Fruit fly (Drosophila melanogaster): ENCODE data around the gene Meltrin.

Meltrin gene

dm6 chr3R:14674762-14675161 lies 22.3 kb downstream of the Meltrin start (continued):
- TF ChIP-seq Bgb (GFP tag; IDR thresholded peaks at IDR 0.05; ENCODE audit: partially characterized antibody) (no peak), CG15073 (GFP tag; optimal IDR thresholded peaks at IDR 0.05) (no peak), al (GFP tag; IDR thresholded peaks at IDR 0.05) (no peak), br (optimal IDR thresholded peaks at IDR 0.05) (no peak), en (GFP tag; optimal IDR thresholded peaks at IDR 0.05) (no peak), kay (GFP tag; optimal IDR thresholded peaks at IDR 0.05) (peak; percentile 38), aop (GFP tag; IDR thresholded peaks at IDR 0.05) (no peak), cg (GFP tag; optimal IDR thresholded peaks at IDR 0.05) (no peak), CG16863 (GFP tag; optimal IDR thresholded peaks at IDR 0.05) (peak; percentile 45), CG10209 (GFP tag; optimal IDR thresholded peaks at IDR 0.05) (peak; percentile 59), amos (GFP tag; IDR thresholded peaks at IDR 0.05; ENCODE audit: partially characterized antibody) (no peak), gce (GFP tag; IDR thresholded peaks at IDR 0.05) (peak; percentile 54; the same call in 2 of the 3 replicates), CG3995 (GFP tag; optimal IDR thresholded peaks at IDR 0.05) (no peak), dati (GFP tag; IDR thresholded peaks at IDR 0.05) (no peak), fu2 (GFP tag; optimal IDR thresholded peaks at IDR 0.05) (no peak), CG3065 (GFP tag; optimal IDR thresholded peaks at IDR 0.05) (peak; percentile 29), CG7372 (GFP tag; IDR thresholded peaks at IDR 0.05) (no peak), zf30C (GFP tag; optimal IDR thresholded peaks at IDR 0.05) (peak; percentile 82), ham (GFP tag; IDR thresholded peaks at IDR 0.05) (no peak), sens-2 (GFP tag; IDR thresholded peaks at IDR 0.05) (peak; percentile 83), Fer2 (tag; optimal IDR thresholded peaks at IDR 0.05) (no peak), fd102C (GFP tag; optimal IDR thresholded peaks at IDR 0.05) (peak; percentile 84), CG34224 (GFP tag; IDR thresholded peaks at IDR 0.05; ENCODE audit: partially characterized antibody) (no peak), dm (GFP tag; optimal IDR thresholded peaks at IDR 0.05) (no peak), Lim3 (GFP tag; IDR thresholded peaks at IDR 0.05) (no peak), ro (GFP tag; IDR thresholded peaks at IDR 0.05) (peak; percentile 63; the same call in 1 of the 2 replicates), CG3281 (GFP tag; optimal IDR thresholded peaks at IDR 0.05) (no peak), CG10979 (tag; optimal IDR thresholded peaks at IDR 0.05) (peak; percentile 88), Sox100B (GFP tag; optimal IDR thresholded peaks at IDR 0.05) (peak; percentile 49), CG6272 (GFP tag; IDR thresholded peaks at IDR 0.05) (no peak), caup (GFP tag; optimal IDR thresholded peaks at IDR 0.05; ENCODE audit: severe bottlenecking) (no peak), Nf-YA (GFP tag; IDR thresholded peaks at IDR 0.05) (0 out of 2 replicates have a peak, but pooled peaks have one; percentile 32), Side (GFP tag; optimal IDR thresholded peaks at IDR 0.05) (peak; percentile 24), CG32532 (GFP tag; IDR thresholded peaks at IDR 0.05) (no peak), CG12236 (GFP tag; optimal IDR thresholded peaks at IDR 0.05) (no peak), tx (GFP tag; optimal IDR thresholded peaks at IDR 0.05) (no peak), H2.0 (GFP tag; IDR thresholded peaks at IDR 0.05) (peak; percentile 63), Neu2 (GFP tag; optimal IDR thresholded peaks at IDR 0.05; ENCODE audit: borderline replicate concordance) (peak; percentile 44), CG10959 (GFP tag; IDR thresholded peaks at IDR 0.05) (peak; percentile 91), Doc3 (GFP tag; IDR thresholded peaks at IDR 0.05; ENCODE audit: partially characterized antibody) (no peak), Ptx1 (GFP tag; IDR thresholded peaks at IDR 0.05) (peak; percentile 70), Lhr (GFP tag; optimal IDR thresholded peaks at IDR 0.05) (peak; percentile 12), PHDP (tag; optimal IDR thresholded peaks at IDR 0.05) (peak; percentile 10), ttk (GFP tag; IDR thresholded peaks at IDR 0.05) (peak; percentile 52), CG10462 (GFP tag; optimal IDR thresholded peaks at IDR 0.05) (peak; percentile 66), chif (GFP tag; optimal IDR thresholded peaks at IDR 0.05) (peak; percentile 55 to 80), CG7928 (GFP tag; optimal IDR thresholded peaks at IDR 0.05) (no peak), CG30020 (tag; optimal IDR thresholded peaks at IDR 0.05) (no peak), chm (GFP tag; IDR thresholded peaks at IDR 0.05) (peak; percentile 58; the same call in 1 of the 2 replicates), repo (GFP tag; optimal IDR thresholded peaks at IDR 0.05) (no peak), lola (GFP tag; optimal IDR thresholded peaks at IDR 0.05) (peak in 1 of 3 experiments; percentile 81), ash1 (GFP tag; optimal IDR thresholded peaks at IDR 0.05) (no peak)

Measured in whole organism, embryonic.